Worm (Caenorhabditis elegans) whole organism, L2 larva: ENCODE data around the gene srx-12.

Experiments used
- C34F6.9 ChIP-seq: fragments of 150-350 bp; optimal IDR thresholded peaks from 2 replicates; lab custom pipeline; 2014; ENCODE audit warnings: missing biosample characterization, missing genetic modification characterization
- alr-1 ChIP-seq: fragments of 150-350 bp; optimal IDR thresholded peaks from 2 replicates; lab custom pipeline; 2014; ENCODE audit warnings: missing biosample characterization, missing genetic modification characterization
- aly-2 ChIP-seq: fragments of 150-350 bp; optimal IDR thresholded peaks from 2 replicates; lab custom pipeline; 2014; ENCODE audit warnings: missing biosample characterization, missing genetic modification characterization
- ama-1 ChIP-seq: fragments of 150-350 bp; optimal IDR thresholded peaks from 2 replicates; lab custom pipeline; 2018; ENCODE audit warnings: inconsistent platforms
- ceh-16 ChIP-seq: fragments of 150-350 bp; optimal IDR thresholded peaks from 2 replicates; lab custom pipeline; 2014; ENCODE audit warnings: missing biosample characterization, missing genetic modification characterization
- ceh-82 ChIP-seq: fragments of 150-350 bp; optimal IDR thresholded peaks from 2 replicates; lab custom pipeline; 2014; ENCODE audit warnings: missing biosample characterization, missing genetic modification characterization
- dmd-4 ChIP-seq: sonication (generic microtip); optimal IDR thresholded peaks from 2 replicates; lab custom pipeline; 2017; ENCODE audit warnings: missing biosample characterization, missing genetic modification characterization
- egl-27 ChIP-seq: sonication (generic microtip); optimal IDR thresholded peaks from 3 replicates; lab custom pipeline; 2017; ENCODE audit warnings: missing biosample characterization, missing genetic modification reagents, missing genetic modification characterization
- fos-1 ChIP-seq: fragments of 150-350 bp; optimal IDR thresholded peaks from 2 replicates; lab custom pipeline; 2014; ENCODE audit warnings: missing biosample characterization, missing genetic modification characterization
- gmeb-1 ChIP-seq: fragments of 150-350 bp; optimal IDR thresholded peaks from 2 replicates; lab custom pipeline; 2014; ENCODE audit warnings: missing biosample characterization, missing genetic modification characterization
- lin-11 ChIP-seq: fragments of 150-350 bp; sonication (generic microtip); optimal IDR thresholded peaks from 2 replicates; lab custom pipeline; 2014; ENCODE audit warnings: missing biosample characterization, missing genetic modification characterization, inconsistent platforms, mixed read lengths
- lin-39 ChIP-seq: fragments of 150-350 bp; optimal IDR thresholded peaks from 2 replicates; lab custom pipeline; 2014; ENCODE audit warnings: missing biosample characterization, missing genetic modification reagents, missing genetic modification characterization
- lsy-2 ChIP-seq, 2 experiments: fragments of 150-350 bp in 1 of 2; sonication (generic microtip) in 1 of 2; optimal IDR thresholded peaks; 2 replicates each; lab custom pipeline; 2014 to 2017; ENCODE audit warnings: missing biosample characterization in 2 of 2, missing genetic modification characterization in 2 of 2
- mab-5 ChIP-seq: fragments of 150-350 bp; optimal IDR thresholded peaks from 2 replicates; lab custom pipeline; 2014; ENCODE audit warnings: missing biosample characterization, missing genetic modification characterization
- mbf-1 ChIP-seq: sonication (generic microtip); optimal IDR thresholded peaks from 2 replicates; lab custom pipeline; 2017; ENCODE audit warnings: missing biosample characterization, missing genetic modification characterization
- nhr-10 ChIP-seq: sonication (generic microtip); optimal IDR thresholded peaks from 2 replicates; lab custom pipeline; 2017; ENCODE audit warnings: missing biosample characterization, missing genetic modification characterization
- nhr-129 ChIP-seq: fragments of 150-350 bp; optimal IDR thresholded peaks from 2 replicates; lab custom pipeline; 2014; ENCODE audit warnings: missing biosample characterization, missing genetic modification characterization
- nhr-21 ChIP-seq: fragments of 150-350 bp; optimal IDR thresholded peaks from 2 replicates; lab custom pipeline; 2014; ENCODE audit warnings: missing biosample characterization, missing genetic modification characterization
- nhr-23 ChIP-seq: fragments of 150-350 bp; optimal IDR thresholded peaks from 2 replicates; lab custom pipeline; 2014; ENCODE audit warnings: missing biosample characterization, missing genetic modification reagents, missing genetic modification characterization
- nhr-25 ChIP-seq: fragments of 150-350 bp; sonication (generic microtip); optimal IDR thresholded peaks from 3 replicates; lab custom pipeline; 2014; ENCODE audit warnings: missing biosample characterization, missing genetic modification characterization
- nhr-77 ChIP-seq: fragments of 150-350 bp; optimal IDR thresholded peaks from 2 replicates; lab custom pipeline; 2014; ENCODE audit warnings: missing biosample characterization, missing genetic modification characterization
- sem-4 ChIP-seq: fragments of 150-350 bp; optimal IDR thresholded peaks from 2 replicates; lab custom pipeline; 2014; ENCODE audit warnings: missing biosample characterization, missing genetic modification reagents, missing genetic modification characterization
- sma-3 ChIP-seq: sonication (generic microtip); optimal IDR thresholded peaks from 2 replicates; lab custom pipeline; 2016; ENCODE audit warnings: missing genetic modification reagents, missing genetic modification characterization, missing compliant biosample characterization
- sma-9 ChIP-seq, 2 experiments: fragments of 150-350 bp in 1 of 2; sonication (generic microtip) in 1 of 2; optimal IDR thresholded peaks; 2 replicates each; lab custom pipeline; 2014 to 2016; ENCODE audit warnings: missing genetic modification characterization in 2 of 2, mild to moderate bottlenecking in 1 of 2, missing biosample characterization in 1 of 2, missing compliant biosample characterization in 1 of 2, missing genetic modification reagents in 1 of 2, moderate library complexity in 1 of 2
- unc-39 ChIP-seq: fragments of 150-350 bp; optimal IDR thresholded peaks from 2 replicates; lab custom pipeline; 2014; ENCODE audit warnings: missing biosample characterization, missing genetic modification characterization
- unc-55 ChIP-seq: fragments of 150-350 bp; sonication (generic microtip); optimal IDR thresholded peaks from 3 replicates; lab custom pipeline; 2014; ENCODE audit warnings: missing biosample characterization, missing genetic modification reagents, missing genetic modification characterization
- unc-62 ChIP-seq: fragments of 150-350 bp; optimal IDR thresholded peaks from 2 replicates; lab custom pipeline; 2014; ENCODE audit warnings: missing biosample characterization, missing genetic modification reagents, missing genetic modification characterization
- zag-1 ChIP-seq: fragments of 150-350 bp; optimal IDR thresholded peaks from 2 replicates; lab custom pipeline; 2014; ENCODE audit warnings: missing biosample characterization, missing genetic modification characterization
- ztf-11 ChIP-seq: sonication (generic microtip); optimal IDR thresholded peaks from 2 replicates; lab custom pipeline; 2017; ENCODE audit warnings: missing biosample characterization, missing genetic modification characterization

srx-12 gene

ce11 chrIV:1093870-1094564, 48.2 kb downstream of the srx-12 start, which contains the start of the genes cct-8 and Y55F3AR.2 (continued):
- TF ChIP-seq nhr-77 (peak; percentile 65), sma-3 (peak; percentile 98), mbf-1 (tag; lab: Kevin White, UChicago) (peak; percentile 39), unc-55 (GFP tag; lab: Kevin White, UChicago) (peak; percentile 99), mab-5 (tag; lab: Kevin White, UChicago) (peak; percentile 97), nhr-23 (tag; lab: Kevin White, UChicago) (no peak), nhr-10 (tag; lab: Kevin White, UChicago) (peak; percentile 92), ceh-16 (tag; lab: Kevin White, UChicago) (peak; percentile 79), ztf-11 (peak; percentile 80), lin-11 (peak; percentile 99), zag-1 (peak; percentile 74), ceh-82 (tag; lab: Kevin White, UChicago) (peak; percentile 87), ama-1 (lab: Kevin White, UChicago) (peak; percentile 66), C34F6.9 (tag; lab: Kevin White, UChicago) (peak; percentile 93), nhr-21 (tag; lab: Kevin White, UChicago) (peak; percentile 97), nhr-129 (tag; lab: Kevin White, UChicago) (peak; percentile 87), alr-1 (tag; lab: Kevin White, UChicago) (no peak), sma-9 (GFP tag; optimal IDR thresholded peaks at IDR 0.05; lab: Kevin White, UChicago) (peak; percentile 96), sma-9 (tag; optimal IDR thresholded peaks at IDR 0.05; lab: Kevin White, UChicago) (no peak)

ce11 chrIV:1096154-1096553, 50.4 kb downstream of the srx-12 start:
- TF ChIP-seq ztf-11: no peak
- no peak for TF ChIP-seq alr-1 (tag; lab: Kevin White, UChicago)
- TF ChIP-seq gmeb-1 (tag; lab: Kevin White, UChicago): no peak
- no peak for TF ChIP-seq nhr-25 (tag; lab: Kevin White, UChicago)
- no peak for TF ChIP-seq unc-55 (GFP tag; lab: Kevin White, UChicago)
- no peak for TF ChIP-seq lin-39 (tag; lab: Kevin White, UChicago)
- no peak for TF ChIP-seq sem-4 (tag; lab: Kevin White, UChicago)
- TF ChIP-seq nhr-129 (tag; lab: Kevin White, UChicago): no peak
- TF ChIP-seq unc-39 (tag; lab: Kevin White, UChicago): no peak
- no peak for TF ChIP-seq dmd-4
- TF ChIP-seq zag-1: no peak
- TF ChIP-seq egl-27 (tag; lab: Kevin White, UChicago): no peak
- no peak for TF ChIP-seq ceh-82 (tag; lab: Kevin White, UChicago)
- TF ChIP-seq lin-11: no peak
- no peak for TF ChIP-seq ceh-16 (tag; lab: Kevin White, UChicago)

DNA sequence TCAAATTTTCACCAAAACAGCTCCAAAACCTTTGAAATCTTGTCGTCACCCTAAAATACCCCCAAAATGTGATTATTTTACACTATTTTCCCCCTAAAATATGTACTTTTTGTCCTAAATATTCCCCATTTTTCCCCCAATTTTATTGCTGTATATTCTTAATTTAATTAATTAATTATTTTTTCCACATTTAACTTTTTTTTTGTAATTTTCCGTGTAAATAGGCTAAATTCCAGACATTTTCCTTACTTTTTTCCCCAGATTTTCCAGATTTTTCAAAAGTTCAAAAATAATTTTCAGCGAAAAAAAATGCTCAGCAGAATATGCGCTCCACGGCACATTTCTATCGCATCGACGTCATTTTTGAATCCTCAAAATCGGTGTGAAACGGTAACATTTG, 51.4 kb downstream of the srx-12 start, which contains the start of gene cox-18:
Gene cox-18, plus strand, starts transcription at position 301 of the 400 bp plus-strand sequence.
- TF ChIP-seq unc-62 (no peak), lin-11 (no peak), ceh-82 (tag; lab: Kevin White, UChicago) (no peak), fos-1 (tag; lab: Kevin White, UChicago) (no peak), aly-2 (tag; lab: Kevin White, UChicago) (no peak), lsy-2 (tag; optimal IDR thresholded peaks at IDR 0.05; lab: Kevin White, UChicago) (no peak), sma-9 (GFP tag; optimal IDR thresholded peaks at IDR 0.05; lab: Kevin White, UChicago) (no peak), sma-9 (tag; optimal IDR thresholded peaks at IDR 0.05; lab: Kevin White, UChicago) (no peak), alr-1 (tag; lab: Kevin White, UChicago) (no peak), zag-1 (no peak), nhr-129 (tag; lab: Kevin White, UChicago) (no peak), sem-4 (tag; lab: Kevin White, UChicago) (no peak)
